Worm (Caenorhabditis elegans): ENCODE measurements around the gene ncl-1.

DNA sequence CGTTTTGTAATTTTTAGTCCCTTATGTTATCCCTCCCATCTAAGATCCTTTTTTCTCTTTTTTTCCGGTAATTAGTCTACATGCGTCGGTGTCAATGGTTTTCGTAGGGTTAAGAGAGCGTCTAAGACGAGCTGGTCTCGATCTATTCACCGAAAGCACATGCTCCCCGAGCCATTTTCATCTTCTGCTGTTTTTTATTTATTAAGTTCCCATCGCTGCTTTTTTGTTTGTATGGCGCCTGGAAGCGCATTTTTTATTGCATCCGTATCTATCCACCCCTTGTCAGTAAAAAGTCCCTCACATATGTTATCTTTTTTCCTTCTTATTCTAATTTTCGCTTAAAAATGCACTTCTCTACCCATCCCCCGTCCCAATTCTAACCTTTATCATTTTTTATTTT is 17.3 kb downstream of the ncl-1 start:
- peak; percentile 16 for TF ChIP-seq Y5F2A.4 (GFP tag; optimal IDR thresholded peaks at IDR 0.05)
- no peak for TF ChIP-seq fos-1 (tag; optimal IDR thresholded peaks at IDR 0.05)
- no peak for TF ChIP-seq nhr-48 (tag; optimal IDR thresholded peaks at IDR 0.05)
- no peak; the same call in 1 of the 2 replicates for TF ChIP-seq lin-38 (GFP tag; IDR thresholded peaks at IDR 0.05)
- no peak for TF ChIP-seq unc-39 (tag; optimal IDR thresholded peaks at IDR 0.05)
- no peak for TF ChIP-seq nhr-77 (tag; optimal IDR thresholded peaks at IDR 0.05)
- no peak for TF ChIP-seq hlh-11 (tag; optimal IDR thresholded peaks at IDR 0.05)
- TF ChIP-seq nhr-237 (tag; optimal IDR thresholded peaks at IDR 0.05), result no peak
- no peak for TF ChIP-seq pqm-1 (tag; optimal IDR thresholded peaks at IDR 0.05)
- no peak for TF ChIP-seq D1046.2 (GFP tag; IDR thresholded peaks at IDR 0.05)

All from whole organism, L4 larva.